Fruit fly (Drosophila melanogaster) whole organism, pupa: ENCODE measurements around the gene vsg.

Experiments
- CG12605 ChIP-seq: fragments of 200-800 bp; sonication (Bioruptor generic); IDR thresholded peaks from 2 replicates; pipeline ENCODE4 v1.3.6; 2022; ENCODE audit warnings: missing biosample characterization, missing genetic modification characterization
- CG15710 ChIP-seq: fragments of 200-800 bp; sonication (Bioruptor generic); optimal IDR thresholded peaks from 2 replicates; lab custom pipeline; 2018; ENCODE audit warnings: missing biosample characterization, mild to moderate bottlenecking, missing genetic modification characterization, moderate library complexity
- CG8301 ChIP-seq: fragments of 200-800 bp; sonication (Bioruptor generic); optimal IDR thresholded peaks from 2 replicates; lab custom pipeline; 2018; ENCODE audit warnings: missing biosample characterization, mild to moderate bottlenecking, missing genetic modification characterization

DNA sequence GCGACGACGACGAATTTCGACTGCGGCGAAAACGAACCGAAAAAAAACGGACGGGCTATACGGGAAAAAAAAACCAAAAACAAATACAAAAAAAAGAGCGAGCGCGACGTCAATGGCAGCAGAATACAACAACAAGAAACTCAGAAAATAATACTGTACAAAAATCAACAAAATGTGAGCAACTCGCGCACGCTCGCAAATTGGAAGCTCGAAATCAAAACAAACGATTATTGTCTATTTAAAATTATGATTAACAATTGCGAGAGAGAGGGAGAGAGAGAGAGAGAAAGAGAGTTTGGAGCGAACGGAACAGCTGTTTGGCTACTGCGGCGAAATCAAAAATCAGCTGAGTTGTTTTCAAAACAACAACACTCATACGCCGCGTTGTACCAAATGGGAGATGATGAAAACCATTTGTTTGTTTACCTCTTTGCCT, 38.6 kb upstream of the vsg start:
- TF ChIP-seq CG12605 (GFP tag; lab: Robert Waterston, UW) (peak; percentile 91), CG15710 (tag; lab: Kevin White, UChicago) (no peak), CG8301 (tag; lab: Kevin White, UChicago) (no peak)
